Fruit fly (Drosophila melanogaster) whole organism, embryonic: ENCODE results near the gene CG7530.

ENCODE experiments used
- CG17385 ChIP-seq: fragments of 200-800 bp; sonication (Bioruptor generic); optimal IDR thresholded peaks from 3 replicates; lab custom pipeline; 2018; ENCODE audit warnings: missing biosample characterization, mild to moderate bottlenecking, missing genetic modification characterization
- CG2678 ChIP-seq: fragments of 200-800 bp; sonication (Bioruptor generic); optimal IDR thresholded peaks from 3 replicates; lab custom pipeline; 2019; ENCODE audit warnings: missing biosample characterization, mild to moderate bottlenecking, missing genetic modification characterization, moderate library complexity
- NFAT ChIP-seq: fragments of 200-800 bp; sonication (Bioruptor generic); IDR thresholded peaks from 2 replicates; pipeline ENCODE4 v1.3.6; 2022; ENCODE audit warnings: missing biosample characterization, missing genetic modification characterization
- cas ChIP-seq: fragments of 200-800 bp; sonication (Bioruptor generic); IDR thresholded peaks from 2 replicates; pipeline ENCODE4 v1.3.6; 2022; ENCODE audit warnings: missing biosample characterization, missing genetic modification characterization
- sens ChIP-seq: fragments of 200-800 bp; sonication (Bioruptor generic); peaks from one replicate; lab custom pipeline; 2016; ENCODE audit warnings: missing biosample characterization, missing genetic modification characterization
- sqz ChIP-seq: fragments of 200-800 bp; sonication (Bioruptor generic); optimal IDR thresholded peaks from 3 replicates; lab custom pipeline; 2018; ENCODE audit warnings: missing biosample characterization, mild to moderate bottlenecking, missing genetic modification characterization
- tup ChIP-seq: fragments of 200-800 bp; sonication (Bioruptor generic); optimal IDR thresholded peaks from 2 replicates; lab custom pipeline; 2016; ENCODE audit warnings: missing biosample characterization, mild to moderate bottlenecking, missing genetic modification characterization, moderate library complexity

- TF ChIP-seq sqz (GFP tag; lab: Kevin White, UChicago) (no peak), CG2678 (peak; percentile 47), tup (GFP tag; lab: Kevin White, UChicago) (no peak), NFAT (no peak), CG17385 (no peak), sens (GFP tag; lab: Kevin White, UChicago) (peak; percentile 19), cas (GFP tag; lab: Robert Waterston, UW) (no peak)
These were observed 19.7 kb downstream of the CG7530 start for dm6 chr3R:14711447-14712163.
